Fruit fly (Drosophila melanogaster): Measurements from ENCODE around the gene CG3199.

The CG3199 gene

DNA sequence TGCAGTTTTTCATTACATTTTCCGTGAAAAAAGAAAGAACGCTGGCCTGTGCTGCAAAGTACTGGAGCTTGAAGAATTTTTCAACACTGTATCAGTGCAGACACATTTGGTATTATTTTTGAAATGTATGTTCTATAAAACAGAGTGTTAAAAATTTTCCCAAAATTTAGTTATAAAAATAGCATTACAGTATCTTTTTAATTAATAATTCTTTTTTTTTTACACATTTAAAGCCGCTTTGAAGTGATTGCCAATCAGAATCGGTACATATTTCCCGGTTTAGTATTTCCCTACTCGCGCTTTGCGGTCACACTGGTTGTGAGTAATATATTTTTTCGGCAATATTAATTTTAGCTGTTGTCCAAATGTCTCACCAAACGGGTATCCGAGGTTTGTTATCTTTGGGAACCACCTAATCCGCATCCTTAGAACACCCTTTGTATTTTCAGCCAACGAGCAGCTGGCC is 40.1 kb upstream of the CG3199 start, which contains the start of the genes Abi and twf (continued):
- TF ChIP-seq Hsf (GFP tag; optimal IDR thresholded peaks at IDR 0.05) (peak; percentile 78), vnd (GFP tag; IDR thresholded peaks at IDR 0.05; ENCODE audit: partially characterized antibody) (no peak), fd3F (GFP tag; optimal IDR thresholded peaks at IDR 0.05) (peak; percentile 15), CG13123 (GFP tag; optimal IDR thresholded peaks at IDR 0.05) (peak; percentile 75), CG4282 (GFP tag; optimal IDR thresholded peaks at IDR 0.05) (no peak), hbn (GFP tag; IDR thresholded peaks at IDR 0.05; ENCODE audit: partially characterized antibody) (no peak), Nf-YA (GFP tag; IDR thresholded peaks at IDR 0.05) (peak; percentile 40; the same call in 1 of the 2 replicates), CG5953 (GFP tag; IDR thresholded peaks at IDR 0.05) (no peak), CG18011 (GFP tag; optimal IDR thresholded peaks at IDR 0.05) (peak; percentile 59), CHES-1-like (GFP tag; optimal IDR thresholded peaks at IDR 0.05) (peak; percentile 4), vfl (GFP tag; optimal IDR thresholded peaks at IDR 0.05) (peak; percentile 23), gce (GFP tag; IDR thresholded peaks at IDR 0.05) (no peak; the same call in 2 of the 3 replicates), BEAF-32 (GFP tag; optimal IDR thresholded peaks at IDR 0.05) (peak; percentile 34), CG17328 (GFP tag; IDR thresholded peaks at IDR 0.05) (peak; percentile 66; the same call in 1 of the 2 replicates), Usf (GFP tag; optimal IDR thresholded peaks at IDR 0.05) (no peak), Aef1 (GFP tag; IDR thresholded peaks at IDR 0.05) (peak; percentile 68), scrt (GFP tag; optimal IDR thresholded peaks at IDR 0.05) (peak; percentile 31), Awh (GFP tag; IDR thresholded peaks at IDR 0.05) (peak; percentile 28; the same call in 1 of the 2 replicates), CTCF (GFP tag; optimal IDR thresholded peaks at IDR 0.05) (no peak), bab2 (GFP tag; optimal IDR thresholded peaks at IDR 0.05) (peak; percentile 34), gcm (GFP tag; optimal IDR thresholded peaks at IDR 0.05) (peak; percentile 47), Ets65A (GFP tag) (peak; percentile 80), stwl (tag; optimal IDR thresholded peaks at IDR 0.05) (peak; percentile 79), CG10274 (GFP tag; optimal IDR thresholded peaks at IDR 0.05) (no peak), CG12744 (GFP tag; optimal IDR thresholded peaks at IDR 0.05) (peak; percentile 33), pros (GFP tag; optimal IDR thresholded peaks at IDR 0.05) (no peak), gro (GFP tag; optimal IDR thresholded peaks at IDR 0.05) (peak; percentile 42), caup (GFP tag; optimal IDR thresholded peaks at IDR 0.05; ENCODE audit: severe bottlenecking) (peak; percentile 68), Asciz (GFP tag; optimal IDR thresholded peaks at IDR 0.05) (peak; percentile 22), ase (GFP tag; IDR thresholded peaks at IDR 0.05) (no peak), CG9727 (GFP tag; optimal IDR thresholded peaks at IDR 0.05) (peak; percentile 66), pfk (GFP tag; optimal IDR thresholded peaks at IDR 0.05) (no peak), CG4360 (GFP tag; IDR thresholded peaks at IDR 0.05) (no peak), Ptx1 (GFP tag; IDR thresholded peaks at IDR 0.05) (peak; percentile 71), tx (GFP tag; optimal IDR thresholded peaks at IDR 0.05) (peak; percentile 60), Kr (GFP tag; optimal IDR thresholded peaks at IDR 0.05) (no peak), odd (GFP tag; optimal IDR thresholded peaks at IDR 0.05) (no peak), Lpt (GFP tag; optimal IDR thresholded peaks at IDR 0.05) (no peak), Antp (GFP tag; optimal IDR thresholded peaks at IDR 0.05) (no peak), da (GFP tag; optimal IDR thresholded peaks at IDR 0.05) (peak; percentile 40), cg (GFP tag; optimal IDR thresholded peaks at IDR 0.05) (no peak), tin (GFP tag; optimal IDR thresholded peaks at IDR 0.05) (peak; percentile 71), mirr (GFP tag; optimal IDR thresholded peaks at IDR 0.05) (no peak), NC2β (GFP tag; optimal IDR thresholded peaks at IDR 0.05) (peak; percentile 53), HmgZ (tag; optimal IDR thresholded peaks at IDR 0.05) (peak; percentile 66), CG10147 (GFP tag; optimal IDR thresholded peaks at IDR 0.05) (peak; percentile 61), CG12942 (GFP tag; optimal IDR thresholded peaks at IDR 0.05) (peak; percentile 75), CG1602 (GFP tag; optimal IDR thresholded peaks at IDR 0.05) (peak; percentile 80), CG13287 (GFP tag; IDR thresholded peaks at IDR 0.05; ENCODE audit: partially characterized antibody) (peak; percentile 45; the same call in 1 of the 2 replicates), gfzf (GFP tag; optimal IDR thresholded peaks at IDR 0.05) (peak; percentile 75), Blimp-1 (GFP tag; optimal IDR thresholded peaks at IDR 0.05) (peak; percentile 60)

Data from whole organism, embryonic.